Worm (Caenorhabditis elegans): ENCODE results near the gene dmd-10.

ce11 chrV:13265628-13266027 lies 29.2 kb upstream of the dmd-10 start:
- TF ChIP-seq unc-62 (GFP tag; optimal IDR thresholded peaks at IDR 0.05) (no peak), zfh-2 (GFP tag; conservative IDR thresholded peaks at IDR 0.05) (no peak), hmg-1.2 (GFP tag; IDR thresholded peaks at IDR 0.05) (no peak), lin-35 (GFP tag; optimal IDR thresholded peaks at IDR 0.05) (no peak), hsf-1 (GFP tag; IDR thresholded peaks at IDR 0.05) (no peak), ceh-58 (GFP tag; IDR thresholded peaks at IDR 0.05) (no peak), K12H6.12 (tag; optimal IDR thresholded peaks at IDR 0.05) (no peak), unc-130 (GFP tag; optimal IDR thresholded peaks at IDR 0.05) (no peak), D2030.7 (GFP tag; IDR thresholded peaks at IDR 0.05) (no peak), ceh-91 (GFP tag; IDR thresholded peaks at IDR 0.05) (no peak)
